Worm (Caenorhabditis elegans) whole organism, midembryonic: Measurements from ENCODE around the gene T16A1.2.

Experiments
- T22C8.4 ChIP-seq: fragments of 200-800 bp; sonication (Bioruptor generic); IDR thresholded peaks from 2 replicates; pipeline ENCODE4 v1.3.6; 2022; ENCODE audit warnings: missing genetic modification characterization, missing compliant biosample characterization
- cog-1 ChIP-seq: sonication (generic microtip); optimal IDR thresholded peaks from 2 replicates; lab custom pipeline; 2016; ENCODE audit warnings: missing genetic modification characterization, missing compliant biosample characterization
- ztf-23 ChIP-seq: fragments of 200-800 bp; sonication (Bioruptor generic); IDR thresholded peaks from 2 replicates; pipeline ENCODE4 v1.3.6; 2022; ENCODE audit warnings: missing genetic modification reagents, missing genetic modification characterization, missing compliant biosample characterization
- ztf-29 ChIP-seq: fragments of 200-800 bp; sonication (Bioruptor generic); IDR thresholded peaks from 2 replicates; pipeline ENCODE4 v1.3.6; 2022; ENCODE audit warnings: missing genetic modification reagents, missing genetic modification characterization, missing compliant biosample characterization

DNA sequence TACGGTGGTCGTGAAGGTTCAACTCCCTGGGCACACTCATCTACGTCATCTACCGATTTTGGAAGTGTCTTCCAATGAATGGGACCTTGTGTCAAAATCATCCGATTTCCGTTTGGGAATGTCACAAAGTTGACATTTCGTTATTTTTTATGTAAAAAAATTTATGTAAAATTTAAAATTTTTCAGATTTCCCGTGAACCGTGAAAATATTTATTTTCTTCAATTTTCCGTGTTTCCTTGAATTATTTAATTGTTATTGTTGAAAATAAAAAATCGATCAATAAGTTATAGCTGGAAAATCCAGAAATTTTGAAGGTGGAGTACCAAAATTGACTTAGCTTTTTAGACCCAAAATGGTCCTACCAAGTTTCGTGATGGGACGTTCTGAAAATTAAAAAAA, 40.2 kb downstream of the T16A1.2 start, which contains the start of gene hpo-7:
- no peak for TF ChIP-seq cog-1 (tag; lab: Kevin White, UChicago)
- TF ChIP-seq ztf-23 (GFP tag; lab: Robert Waterston, UW), result no peak
- no peak for TF ChIP-seq T22C8.4 (GFP tag; lab: Robert Waterston, UW)
- no peak for TF ChIP-seq ztf-29
